Worm (Caenorhabditis elegans) whole organism, L1 larva: ENCODE data around the gene Y53C12A.6.

Source experiments
- F16B12.6 ChIP-seq: fragments of 150-350 bp; optimal IDR thresholded peaks from 2 replicates; lab custom pipeline; 2014; ENCODE audit warnings: missing biosample characterization, missing genetic modification characterization
- aha-1 ChIP-seq: fragments of 150-350 bp; optimal IDR thresholded peaks from 2 replicates; lab custom pipeline; 2014; ENCODE audit warnings: missing biosample characterization, missing genetic modification characterization
- alr-1 ChIP-seq: fragments of 200-800 bp; sonication (Bioruptor generic); optimal IDR thresholded peaks from 2 replicates; lab custom pipeline; 2018; ENCODE audit warnings: borderline replicate concordance, mild to moderate bottlenecking, missing genetic modification characterization, missing compliant biosample characterization
- aly-2 ChIP-seq: fragments of 150-350 bp; optimal IDR thresholded peaks from 2 replicates; lab custom pipeline; 2014; ENCODE audit warnings: missing biosample characterization, missing genetic modification characterization
- ceh-63 ChIP-seq: fragments of 200-800 bp; sonication (Bioruptor generic); optimal IDR thresholded peaks from 2 replicates; lab custom pipeline; 2018; ENCODE audit warnings: mild to moderate bottlenecking, missing genetic modification characterization, missing compliant biosample characterization
- ceh-90 ChIP-seq: sonication (generic microtip); optimal IDR thresholded peaks from 2 replicates; lab custom pipeline; 2016; ENCODE audit warnings: missing genetic modification characterization, missing compliant biosample characterization
- ces-1 ChIP-seq: fragments of 150-350 bp; optimal IDR thresholded peaks from 2 replicates; lab custom pipeline; 2014; ENCODE audit warnings: missing biosample characterization, missing genetic modification reagents, missing genetic modification characterization
- dsc-1 ChIP-seq: sonication (generic microtip); optimal IDR thresholded peaks from 2 replicates; lab custom pipeline; 2016; ENCODE audit warnings: mild to moderate bottlenecking, missing genetic modification characterization, missing compliant biosample characterization
- efl-1 ChIP-seq, 4 experiments: fragments of 150-350 bp; optimal IDR thresholded peaks in 3 of 4; peaks in 1 of 4; 1 replicate in 1 of 4; 2 replicates in 3 of 4; lab custom pipeline; 2014; ENCODE audit warnings: missing biosample characterization in 2 of 4, missing genetic modification characterization in 2 of 4, missing genetic modification reagents in 2 of 4
- efl-3 ChIP-seq: fragments of 200-800 bp; sonication (Bioruptor generic); optimal IDR thresholded peaks from 2 replicates; lab custom pipeline; 2018; ENCODE audit warnings: mild to moderate bottlenecking, missing genetic modification characterization, missing compliant biosample characterization
- elt-2 ChIP-seq: sonication (generic microtip); optimal IDR thresholded peaks from 2 replicates; lab custom pipeline; 2016; ENCODE audit warnings: missing genetic modification characterization, mild to moderate bottlenecking, inconsistent platforms, missing compliant biosample characterization, missing genetic modification reagents
- fkh-10 ChIP-seq: sonication (generic microtip); optimal IDR thresholded peaks from 2 replicates; lab custom pipeline; 2017; ENCODE audit warnings: missing biosample characterization, missing genetic modification reagents, missing genetic modification characterization
- fkh-8 ChIP-seq: sonication (generic microtip); optimal IDR thresholded peaks from 2 replicates; lab custom pipeline; 2016; ENCODE audit warnings: mild to moderate bottlenecking, missing genetic modification characterization, missing compliant biosample characterization
- hpl-2 ChIP-seq: fragments of 150-350 bp; optimal IDR thresholded peaks from 2 replicates; lab custom pipeline; 2014; ENCODE audit warnings: missing biosample characterization, missing genetic modification reagents, missing genetic modification characterization
- irx-1 ChIP-seq: sonication (generic microtip); optimal IDR thresholded peaks from 2 replicates; lab custom pipeline; 2016; ENCODE audit warnings: missing genetic modification characterization, missing compliant biosample characterization
- lin-14 ChIP-seq: fragments of 200-800 bp; sonication (Bioruptor generic); optimal IDR thresholded peaks from 2 replicates; lab custom pipeline; 2018; ENCODE audit warnings: mild to moderate bottlenecking, missing genetic modification characterization, moderate library complexity, missing compliant biosample characterization
- lsy-2 ChIP-seq, 2 experiments: fragments of 150-350 bp; optimal IDR thresholded peaks; 2 replicates each; lab custom pipeline; 2014; ENCODE audit warnings: missing biosample characterization in 2 of 2, missing genetic modification characterization in 2 of 2
- mab-9 ChIP-seq: fragments of 200-800 bp; sonication (Bioruptor generic); IDR thresholded peaks from 2 replicates; pipeline ENCODE4 v1.3.6; 2022; ENCODE audit warnings: missing genetic modification reagents, missing genetic modification characterization, missing compliant biosample characterization
- mdl-1 ChIP-seq, 2 experiments: fragments of 150-350 bp; optimal IDR thresholded peaks; 2 replicates each; lab custom pipeline; 2014 to 2017; ENCODE audit warnings: missing biosample characterization in 2 of 2, missing genetic modification characterization in 2 of 2, inconsistent platforms in 1 of 2
- nhr-11 ChIP-seq: fragments of 150-350 bp; optimal IDR thresholded peaks from 2 replicates; lab custom pipeline; 2014; ENCODE audit warnings: missing biosample characterization, missing genetic modification characterization
- nhr-19 ChIP-seq: fragments of 200-800 bp; sonication (Bioruptor generic); conservative IDR thresholded peaks from 2 replicates; pipeline ENCODE4 v1.3.6; 2022; ENCODE audit warnings: missing genetic modification characterization, missing compliant biosample characterization
- nhr-20 ChIP-seq: sonication (generic microtip); optimal IDR thresholded peaks from 2 replicates; lab custom pipeline; 2016; ENCODE audit warnings: mild to moderate bottlenecking, missing genetic modification characterization, missing compliant biosample characterization
- nhr-237 ChIP-seq: fragments of 150-350 bp; optimal IDR thresholded peaks from 2 replicates; lab custom pipeline; 2014; ENCODE audit warnings: missing biosample characterization, missing genetic modification characterization
- nhr-71 ChIP-seq: sonication (generic microtip); optimal IDR thresholded peaks from 2 replicates; lab custom pipeline; 2016; ENCODE audit warnings: mild to moderate bottlenecking, missing genetic modification characterization, moderate library complexity, missing compliant biosample characterization
- nhr-85 ChIP-seq: sonication (generic microtip); peaks from one replicate; lab custom pipeline; 2016; ENCODE audit warnings: missing genetic modification characterization, inconsistent platforms, missing compliant biosample characterization
- pag-3 ChIP-seq: sonication (generic microtip); optimal IDR thresholded peaks from 2 replicates; lab custom pipeline; 2017; ENCODE audit warnings: missing genetic modification characterization, mild to moderate bottlenecking, missing compliant biosample characterization, antibody characterized with exemption, borderline replicate concordance; ENCODE audit not compliant: insufficient read depth
- pax-3 ChIP-seq: fragments of 200-800 bp; sonication (Bioruptor generic); optimal IDR thresholded peaks from 2 replicates; lab custom pipeline; 2018; ENCODE audit warnings: mild to moderate bottlenecking, missing genetic modification characterization, moderate library complexity, missing compliant biosample characterization
- rnt-1 ChIP-seq: sonication (generic microtip); optimal IDR thresholded peaks from 2 replicates; lab custom pipeline; 2016; ENCODE audit warnings: mild to moderate bottlenecking, missing genetic modification characterization, moderate library complexity, missing compliant biosample characterization
- skn-1 ChIP-seq: fragments of 150-350 bp; optimal IDR thresholded peaks from 2 replicates; lab custom pipeline; 2014; ENCODE audit warnings: missing biosample characterization, missing genetic modification characterization
- sox-4 ChIP-seq: sonication (generic microtip); optimal IDR thresholded peaks from 2 replicates; lab custom pipeline; 2016; ENCODE audit warnings: missing genetic modification characterization, missing compliant biosample characterization
- sptf-1 ChIP-seq: fragments of 150-350 bp; optimal IDR thresholded peaks from 2 replicates; lab custom pipeline; 2014; ENCODE audit warnings: missing biosample characterization, missing genetic modification characterization
- swsn-7 ChIP-seq: sonication (generic microtip); optimal IDR thresholded peaks from 2 replicates; lab custom pipeline; 2016; ENCODE audit warnings: missing genetic modification characterization, missing compliant biosample characterization
- unc-130 ChIP-seq: fragments of 150-350 bp; optimal IDR thresholded peaks from 2 replicates; lab custom pipeline; 2017; ENCODE audit warnings: missing biosample characterization, missing genetic modification characterization, inconsistent platforms
- unc-62 ChIP-seq: fragments of 150-350 bp; optimal IDR thresholded peaks from 2 replicates; lab custom pipeline; 2014; ENCODE audit warnings: missing biosample characterization, missing genetic modification reagents, missing genetic modification characterization
- zag-1 ChIP-seq: fragments of 150-350 bp; optimal IDR thresholded peaks from 2 replicates; lab custom pipeline; 2014; ENCODE audit warnings: missing biosample characterization, missing genetic modification characterization
- ztf-4 ChIP-seq: fragments of 150-350 bp; optimal IDR thresholded peaks from 2 replicates; lab custom pipeline; 2014; ENCODE audit warnings: missing biosample characterization, missing genetic modification characterization

The Y53C12A.6 gene

ce11 chrII:9738820-9739219 is 21.0 kb upstream of the Y53C12A.6 start:
- TF ChIP-seq lin-14 (peak; percentile 6), F16B12.6 (tag; lab: Kevin White, UChicago) (no peak), ces-1 (GFP tag; lab: Kevin White, UChicago) (no peak), dsc-1 (tag; lab: Kevin White, UChicago) (no peak), mab-9 (GFP tag; lab: Robert Waterston, UW) (no peak), efl-1 (optimal IDR thresholded peaks at IDR 0.05; lab: Kevin White, UChicago) (no peak), efl-1 (GFP tag; optimal IDR thresholded peaks at IDR 0.05 in 1 of 2; lab: Kevin White, UChicago) (peak in 1 of 2 experiments; percentile 85), sox-4 (tag; lab: Kevin White, UChicago) (no peak), elt-2 (peak; percentile 51), ceh-90 (tag; lab: Kevin White, UChicago) (no peak), nhr-11 (tag; lab: Kevin White, UChicago) (no peak), nhr-85 (tag; lab: Kevin White, UChicago) (no peak), skn-1 (tag; lab: Kevin White, UChicago) (no peak), nhr-237 (tag; lab: Kevin White, UChicago) (no peak), unc-62 (GFP tag; lab: Kevin White, UChicago) (no peak), mdl-1 (tag; optimal IDR thresholded peaks at IDR 0.05; lab: Kevin White, UChicago) (no peak), rnt-1 (tag; lab: Kevin White, UChicago) (no peak)

- TF ChIP-seq aha-1 (tag; lab: Kevin White, UChicago) (no peak), nhr-20 (tag; lab: Kevin White, UChicago) (no peak), hpl-2 (no peak), irx-1 (tag; lab: Kevin White, UChicago) (no peak), lsy-2 (tag; optimal IDR thresholded peaks at IDR 0.05; lab: Kevin White, UChicago) (no peak), fkh-8 (tag; lab: Kevin White, UChicago) (no peak), nhr-71 (no peak), pag-3 (tag; lab: Kevin White, UChicago) (no peak), sptf-1 (no peak), alr-1 (tag; lab: Kevin White, UChicago) (no peak), aly-2 (no peak), ztf-4 (tag; lab: Kevin White, UChicago) (no peak), fkh-10 (no peak), dsc-1 (tag; lab: Kevin White, UChicago) (no peak), zag-1 (no peak), pax-3 (no peak)
Measured at ce11 chrII:9735785-9736184, 18.0 kb upstream of the Y53C12A.6 start.

ce11 chrII:9731810-9732209 is 14.0 kb upstream of the Y53C12A.6 start, which contains the start of gene mab-3:
mab-3 (plus strand) TSS chrII:9732137.
- TF ChIP-seq lin-14, result peak; percentile 61
- peak; percentile 34; the same call in 1 of the 2 replicates for TF ChIP-seq nhr-19
- peak; percentile 15 for TF ChIP-seq rnt-1 (tag; lab: Kevin White, UChicago)

DNA sequence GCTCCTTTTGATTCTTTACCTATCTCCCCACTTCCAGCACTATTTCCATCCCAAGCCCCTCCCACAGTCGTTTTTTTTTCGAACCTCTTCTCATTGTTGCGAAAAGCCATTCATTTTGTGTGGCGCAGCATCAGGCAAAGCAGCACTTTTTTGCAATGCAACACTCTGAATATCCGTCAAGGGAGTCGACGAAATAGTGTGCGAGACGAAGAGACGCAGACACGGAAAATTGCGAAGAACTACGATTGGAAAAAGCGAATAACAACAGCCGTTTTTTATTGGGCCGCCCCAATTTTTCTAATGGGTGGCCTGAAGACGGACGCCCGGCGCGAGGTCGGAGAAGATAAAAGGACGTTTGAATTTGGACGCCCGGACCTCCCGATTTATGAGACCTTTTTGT is 12.1 kb upstream of the Y53C12A.6 start:
- TF ChIP-seq unc-130 (tag; lab: Kevin White, UChicago), result no peak
- no peak for TF ChIP-seq efl-1 (optimal IDR thresholded peaks at IDR 0.05; lab: Kevin White, UChicago)
- TF ChIP-seq efl-1 (GFP tag; optimal IDR thresholded peaks at IDR 0.05 in 1 of 2; lab: Kevin White, UChicago), result peak in 1 of 2 experiments; percentile 12
- TF ChIP-seq ceh-63 (GFP tag; lab: Kevin White, UChicago), result no peak
- TF ChIP-seq mdl-1 (tag; optimal IDR thresholded peaks at IDR 0.05; lab: Kevin White, UChicago), result no peak
- TF ChIP-seq efl-3 (GFP tag; lab: Kevin White, UChicago), result no peak
- peak; percentile 46 for TF ChIP-seq lin-14
- no peak for TF ChIP-seq swsn-7 (tag; lab: Kevin White, UChicago)
